Worm (Caenorhabditis elegans) whole organism, early embryonic: ENCODE data around the gene F46F3.3.

ENCODE experiments used
- F13C5.2 ChIP-seq: sonication (generic microtip); optimal IDR thresholded peaks from 2 replicates; lab custom pipeline; 2017; ENCODE audit warnings: mild to moderate bottlenecking, missing genetic modification characterization, inconsistent platforms, missing compliant biosample characterization
- aly-1 ChIP-seq: sonication (generic microtip); optimal IDR thresholded peaks from 2 replicates; lab custom pipeline; 2016; ENCODE audit warnings: missing genetic modification characterization, missing compliant biosample characterization
- ama-1 ChIP-seq: fragments of 150-350 bp; optimal IDR thresholded peaks from 2 replicates; lab custom pipeline; 2014
- ceh-36 ChIP-seq: sonication (generic microtip); optimal IDR thresholded peaks from 2 replicates; lab custom pipeline; 2016; ENCODE audit warnings: missing genetic modification characterization, inconsistent platforms, missing compliant biosample characterization
- ets-7 ChIP-seq: sonication (generic microtip); optimal IDR thresholded peaks from 2 replicates; lab custom pipeline; 2016; ENCODE audit warnings: missing genotype, missing genetic modification characterization, missing compliant biosample characterization
- flt-1 ChIP-seq: fragments of 200-800 bp; sonication (Bioruptor generic); IDR thresholded peaks from 2 replicates; pipeline ENCODE4 v1.3.6; 2022; ENCODE audit warnings: missing genetic modification characterization, missing compliant biosample characterization
- hmbx-1 ChIP-seq: sonication (generic microtip); optimal IDR thresholded peaks from 2 replicates; lab custom pipeline; 2016; ENCODE audit warnings: mild to moderate bottlenecking, missing genetic modification characterization, missing compliant biosample characterization
- hnd-1 ChIP-seq: sonication (generic microtip); optimal IDR thresholded peaks from 2 replicates; lab custom pipeline; 2016; ENCODE audit warnings: missing genetic modification characterization, missing compliant biosample characterization
- scrt-1 ChIP-seq: fragments of 200-800 bp; sonication (Bioruptor generic); IDR thresholded peaks from 2 replicates; pipeline ENCODE4 v1.3.6; 2022; ENCODE audit warnings: missing genetic modification characterization, missing compliant biosample characterization
- sea-1 ChIP-seq: fragments of 200-800 bp; sonication (Bioruptor generic); conservative IDR thresholded peaks from 2 replicates; pipeline ENCODE4 v1.3.6; 2022; ENCODE audit warnings: missing genetic modification characterization, missing compliant biosample characterization
- tbx-11 ChIP-seq: fragments of 200-800 bp; sonication (Bioruptor generic); IDR thresholded peaks from 2 replicates; pipeline ENCODE4 v1.3.6; 2022; ENCODE audit warnings: missing genetic modification characterization, missing compliant biosample characterization
- tbx-37 ChIP-seq: fragments of 200-800 bp; sonication (Bioruptor generic); conservative IDR thresholded peaks from 2 replicates; pipeline ENCODE4 v1.3.6; 2022; ENCODE audit warnings: missing genetic modification reagents, missing genetic modification characterization, missing compliant biosample characterization
- tra-4 ChIP-seq: sonication (generic microtip); optimal IDR thresholded peaks from 2 replicates; lab custom pipeline; 2017; ENCODE audit warnings: missing genetic modification characterization, missing compliant biosample characterization

- TF ChIP-seq flt-1, result no peak
- no peak for TF ChIP-seq ama-1 (lab: Kevin White, UChicago)
- no peak for TF ChIP-seq F13C5.2 (tag; lab: Kevin White, UChicago)
- TF ChIP-seq sea-1 (GFP tag; lab: Robert Waterston, UW), result no peak
- no peak for TF ChIP-seq tra-4
- TF ChIP-seq aly-1 (tag; lab: Kevin White, UChicago), result no peak
- TF ChIP-seq tbx-11 (GFP tag; lab: Robert Waterston, UW), result no peak
- TF ChIP-seq hnd-1 (tag; lab: Kevin White, UChicago), result no peak
- no peak for TF ChIP-seq ets-7 (tag; lab: Kevin White, UChicago)
- no peak for TF ChIP-seq hmbx-1 (tag; lab: Kevin White, UChicago)
- no peak for TF ChIP-seq tbx-37 (GFP tag; lab: Robert Waterston, UW)
- TF ChIP-seq scrt-1, result no peak
- TF ChIP-seq ceh-36 (tag; lab: Kevin White, UChicago), result no peak
Observed at ce11 chrV:11648435-11648834, 18.8 kb upstream of the F46F3.3 start.
